Worm (Caenorhabditis elegans) whole organism, early embryonic: ENCODE data around the gene Y17G7B.18.

ENCODE experiments used
- aly-1 ChIP-seq: sonication (generic microtip); optimal IDR thresholded peaks from 2 replicates; lab custom pipeline; 2016; ENCODE audit warnings: missing genetic modification characterization, missing compliant biosample characterization
- ama-1 ChIP-seq: fragments of 150-350 bp; optimal IDR thresholded peaks from 2 replicates; lab custom pipeline; 2014
- ceh-13 ChIP-seq: fragments of 200-800 bp; sonication (Bioruptor generic); optimal IDR thresholded peaks from 2 replicates; lab custom pipeline; 2018; ENCODE audit warnings: mild to moderate bottlenecking, missing genetic modification characterization, missing compliant biosample characterization
- ceh-36 ChIP-seq: sonication (generic microtip); optimal IDR thresholded peaks from 2 replicates; lab custom pipeline; 2016; ENCODE audit warnings: missing genetic modification characterization, inconsistent platforms, missing compliant biosample characterization
- flt-1 ChIP-seq: fragments of 200-800 bp; sonication (Bioruptor generic); IDR thresholded peaks from 2 replicates; pipeline ENCODE4 v1.3.6; 2022; ENCODE audit warnings: missing genetic modification characterization, missing compliant biosample characterization
- hmbx-1 ChIP-seq: sonication (generic microtip); optimal IDR thresholded peaks from 2 replicates; lab custom pipeline; 2016; ENCODE audit warnings: mild to moderate bottlenecking, missing genetic modification characterization, missing compliant biosample characterization
- scrt-1 ChIP-seq: fragments of 200-800 bp; sonication (Bioruptor generic); IDR thresholded peaks from 2 replicates; pipeline ENCODE4 v1.3.6; 2022; ENCODE audit warnings: missing genetic modification characterization, missing compliant biosample characterization
- tra-4 ChIP-seq: sonication (generic microtip); optimal IDR thresholded peaks from 2 replicates; lab custom pipeline; 2017; ENCODE audit warnings: missing genetic modification characterization, missing compliant biosample characterization

DNA sequence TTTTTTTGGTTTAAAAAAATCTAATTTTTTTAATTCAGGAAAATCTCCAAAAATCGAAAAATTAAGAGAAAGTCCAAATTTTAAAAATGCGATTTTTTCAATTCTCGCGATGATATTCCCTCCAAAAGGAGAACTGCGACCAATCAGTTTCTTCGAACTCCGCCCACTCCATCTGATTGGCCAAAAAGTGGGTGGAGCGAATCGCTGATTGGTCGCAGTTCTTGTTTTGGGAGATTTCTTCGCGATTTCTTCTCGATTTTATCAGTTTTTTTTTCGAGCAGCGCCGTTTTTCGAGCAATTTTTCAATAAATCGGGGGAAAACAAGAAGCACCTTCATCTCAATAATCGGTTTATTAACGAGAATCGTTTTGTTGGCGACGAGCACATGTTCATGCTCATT is 22.7 kb upstream of the Y17G7B.18 start:
- TF ChIP-seq flt-1 (GFP tag; lab: Robert Waterston, UW) (no peak), aly-1 (no peak), ama-1 (lab: Kevin White, UChicago) (no peak), hmbx-1 (tag; lab: Kevin White, UChicago) (no peak), scrt-1 (GFP tag; lab: Robert Waterston, UW) (no peak), ceh-13 (GFP tag; lab: Kevin White, UChicago) (no peak), ceh-36 (tag; lab: Kevin White, UChicago) (no peak), tra-4 (tag; lab: Kevin White, UChicago) (no peak)
